Fruit fly (Drosophila melanogaster) whole organism, embryonic: ENCODE data around the gene mask.

ENCODE experiments used
- Chrac-16 ChIP-seq: fragments of 200-800 bp; sonication (Bioruptor generic); optimal IDR thresholded peaks from 3 replicates; lab custom pipeline; 2016; ENCODE audit warnings: missing biosample characterization, missing genetic modification characterization
- Kr ChIP-seq: fragments of 200-800 bp; sonication (Bioruptor generic); optimal IDR thresholded peaks from 2 replicates; lab custom pipeline; 2017; ENCODE audit warnings: missing biosample characterization, mild to moderate bottlenecking, missing genetic modification characterization
- Lhr ChIP-seq: fragments of 200-800 bp; sonication (Bioruptor generic); optimal IDR thresholded peaks from 3 replicates; lab custom pipeline; 2017; ENCODE audit warnings: mild to moderate bottlenecking, missing biosample characterization, missing genetic modification reagents, missing genetic modification characterization
- Sox102F ChIP-seq: fragments of 200-800 bp; sonication (Bioruptor generic); optimal IDR thresholded peaks from 2 replicates; lab custom pipeline; 2018; ENCODE audit warnings: missing biosample characterization, mild to moderate bottlenecking, missing genetic modification characterization, moderate library complexity
- Xbp1 ChIP-seq: fragments of 200-800 bp; sonication (Bioruptor generic); optimal IDR thresholded peaks from 3 replicates; lab custom pipeline; 2016; ENCODE audit warnings: missing biosample characterization, mild to moderate bottlenecking, missing genetic modification characterization
- sens ChIP-seq: fragments of 200-800 bp; sonication (Bioruptor generic); peaks from one replicate; lab custom pipeline; 2016; ENCODE audit warnings: missing biosample characterization, missing genetic modification characterization
- sqz ChIP-seq: fragments of 200-800 bp; sonication (Bioruptor generic); optimal IDR thresholded peaks from 3 replicates; lab custom pipeline; 2018; ENCODE audit warnings: missing biosample characterization, mild to moderate bottlenecking, missing genetic modification characterization

dm6 chr3R:24299148-24299547 lies 68.8 kb downstream of the mask start:
- TF ChIP-seq sens (GFP tag; lab: Kevin White, UChicago) (no peak), Sox102F (GFP tag; lab: Kevin White, UChicago) (no peak), Xbp1 (GFP tag; lab: Kevin White, UChicago) (no peak), Lhr (GFP tag; lab: Kevin White, UChicago) (no peak), Kr (no peak), sqz (GFP tag; lab: Kevin White, UChicago) (no peak), Chrac-16 (GFP tag; lab: Kevin White, UChicago) (no peak)
